Worm (Caenorhabditis elegans) whole organism, mixed stage, embryonic: ENCODE data around the gene Y38H6C.23.

Experiments
- ceh-43 ChIP-seq: fragments of 200-800 bp; sonication (Bioruptor generic); optimal IDR thresholded peaks from 2 replicates; lab custom pipeline; 2018; ENCODE audit warnings: mild to moderate bottlenecking, missing genetic modification characterization, moderate library complexity, missing compliant biosample characterization
- drap-1 ChIP-seq: fragments of 200-800 bp; sonication (Bioruptor generic); optimal IDR thresholded peaks from 3 replicates; lab custom pipeline; 2018; ENCODE audit warnings: mild to moderate bottlenecking, missing genetic modification characterization, missing compliant biosample characterization
- flh-1 ChIP-seq: fragments of 200-800 bp; sonication (Bioruptor generic); optimal IDR thresholded peaks from 2 replicates; lab custom pipeline; 2018; ENCODE audit warnings: mild to moderate bottlenecking, missing genetic modification characterization, moderate library complexity, missing compliant biosample characterization
- nhr-2 ChIP-seq: fragments of 150-350 bp; optimal IDR thresholded peaks from 2 replicates; lab custom pipeline; 2014; ENCODE audit warnings: missing biosample characterization, missing genetic modification characterization
- nhr-237 ChIP-seq: fragments of 150-350 bp; optimal IDR thresholded peaks from 2 replicates; lab custom pipeline; 2014; ENCODE audit warnings: missing biosample characterization, missing genetic modification characterization
- pha-4 ChIP-seq: fragments of 150-350 bp; optimal IDR thresholded peaks from 2 replicates; lab custom pipeline; 2018; ENCODE audit warnings: missing biosample characterization, missing genetic modification reagents, missing genetic modification characterization
- snpc-4 ChIP-seq: fragments of 150-350 bp; optimal IDR thresholded peaks from 2 replicates; lab custom pipeline; 2014; ENCODE audit warnings: missing biosample characterization, missing genetic modification characterization
- tbx-8 ChIP-seq: fragments of 200-800 bp; sonication (Bioruptor generic); optimal IDR thresholded peaks from 2 replicates; lab custom pipeline; 2018; ENCODE audit warnings: mild to moderate bottlenecking, missing genetic modification characterization, moderate library complexity, missing compliant biosample characterization
- unc-120 ChIP-seq: sonication (generic microtip); optimal IDR thresholded peaks from 2 replicates; lab custom pipeline; 2017; ENCODE audit warnings: missing genetic modification characterization, missing compliant biosample characterization; ENCODE audit not compliant: poor library complexity, severe bottlenecking
- unc-62 ChIP-seq: fragments of 150-350 bp; optimal IDR thresholded peaks from 2 replicates; lab custom pipeline; 2014; ENCODE audit warnings: missing biosample characterization, missing genetic modification reagents, missing genetic modification characterization

DNA sequence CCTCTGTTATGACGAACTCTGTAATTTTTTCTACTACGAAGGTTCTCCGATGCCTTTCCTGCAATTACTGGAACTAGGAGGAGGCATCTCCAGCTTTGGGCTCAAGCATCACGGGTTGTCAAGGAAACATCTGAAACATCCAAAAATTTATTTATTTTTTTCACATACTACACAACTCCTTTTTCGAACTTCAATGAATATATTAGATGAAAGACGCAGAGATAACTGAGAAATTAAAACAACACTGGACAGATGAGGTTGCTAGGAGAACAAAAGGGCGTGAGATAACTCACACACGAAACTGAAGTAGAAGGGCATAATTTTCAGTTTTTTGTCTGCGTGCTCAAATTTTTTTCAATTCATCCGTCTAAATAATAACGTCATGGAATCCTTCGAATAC is 28.7 kb downstream of the Y38H6C.23 start, which contains the start of gene Y38H6C.13:
- TF ChIP-seq flh-1 (GFP tag; lab: Kevin White, UChicago) (no peak), nhr-237 (no peak), ceh-43 (GFP tag; lab: Kevin White, UChicago) (no peak), snpc-4 (tag; lab: Kevin White, UChicago) (no peak), drap-1 (no peak), pha-4 (tag; lab: Kevin White, UChicago) (no peak), tbx-8 (GFP tag; lab: Kevin White, UChicago) (no peak), unc-120 (tag; lab: Kevin White, UChicago) (no peak), unc-62 (GFP tag; lab: Kevin White, UChicago) (no peak), nhr-2 (tag; lab: Kevin White, UChicago) (no peak)
